Fruit fly (Drosophila melanogaster) whole organism, embryonic: ENCODE results near the gene CG18234.

ENCODE experiments used
- Atf6 ChIP-seq: fragments of 200-800 bp; sonication (Bioruptor generic); IDR thresholded peaks from 2 replicates; pipeline ENCODE4 v1.3.6; 2022; ENCODE audit warnings: missing biosample characterization, missing genetic modification characterization
- B-H2 ChIP-seq: fragments of 200-800 bp; sonication (Bioruptor generic); optimal IDR thresholded peaks from 2 replicates; lab custom pipeline; 2018; ENCODE audit warnings: missing biosample characterization, mild to moderate bottlenecking, missing genetic modification characterization
- Bdp1 ChIP-seq: fragments of 200-800 bp; sonication (Bioruptor generic); optimal IDR thresholded peaks from 3 replicates; lab custom pipeline; 2016; ENCODE audit warnings: missing biosample characterization, missing genetic modification characterization
- CG10321 ChIP-seq: fragments of 200-800 bp; sonication (Bioruptor generic); IDR thresholded peaks from 2 replicates; pipeline ENCODE4 v1.3.6; 2022; ENCODE audit warnings: missing biosample characterization, missing genetic modification characterization
- CG11560 ChIP-seq: fragments of 200-800 bp; sonication (Bioruptor generic); IDR thresholded peaks from 3 replicates; pipeline ENCODE4 v1.3.6; 2022; ENCODE audit warnings: missing biosample characterization, missing genetic modification characterization
- CG12236 ChIP-seq: fragments of 200-800 bp; sonication (Bioruptor generic); optimal IDR thresholded peaks from 2 replicates; lab custom pipeline; 2016; ENCODE audit warnings: missing biosample characterization, missing genetic modification characterization
- CG12299 ChIP-seq: fragments of 200-800 bp; sonication (Bioruptor generic); optimal IDR thresholded peaks from 2 replicates; lab custom pipeline; 2018; ENCODE audit warnings: missing biosample characterization, mild to moderate bottlenecking, missing genetic modification characterization
- CG13775 ChIP-seq: fragments of 200-800 bp; sonication (Bioruptor generic); optimal IDR thresholded peaks from 3 replicates; lab custom pipeline; 2017; ENCODE audit warnings: missing biosample characterization, mild to moderate bottlenecking, missing genetic modification characterization
- CG15269 ChIP-seq: fragments of 200-800 bp; sonication (Bioruptor generic); optimal IDR thresholded peaks from 2 replicates; lab custom pipeline; 2018; ENCODE audit warnings: missing biosample characterization, mild to moderate bottlenecking, missing genetic modification characterization, moderate library complexity
- CG16779 ChIP-seq: fragments of 200-800 bp; sonication (Bioruptor generic); IDR thresholded peaks from 2 replicates; pipeline ENCODE4 v1.3.6; 2022; ENCODE audit warnings: missing biosample characterization, missing genetic modification characterization
- CG16863 ChIP-seq: fragments of 200-800 bp; sonication (Bioruptor generic); optimal IDR thresholded peaks from 3 replicates; lab custom pipeline; 2016; ENCODE audit warnings: missing biosample characterization, missing genetic modification characterization
- CG17328 ChIP-seq: fragments of 200-800 bp; sonication (Bioruptor generic); IDR thresholded peaks from 2 replicates; pipeline ENCODE4 v1.3.6; 2022; ENCODE audit warnings: missing biosample characterization, missing genetic modification characterization
- CG17912 ChIP-seq: fragments of 200-800 bp; sonication (Bioruptor generic); optimal IDR thresholded peaks from 2 replicates; lab custom pipeline; 2018; ENCODE audit warnings: missing biosample characterization, mild to moderate bottlenecking, missing genetic modification characterization
- CG1792 ChIP-seq: fragments of 200-800 bp; sonication (Bioruptor generic); optimal IDR thresholded peaks from 2 replicates; lab custom pipeline; 2016; ENCODE audit warnings: missing biosample characterization, missing genetic modification characterization
- CG3726 ChIP-seq: fragments of 200-800 bp; sonication (Bioruptor generic); IDR thresholded peaks from 3 replicates; pipeline ENCODE4, ENCODE4 v1.3.6; 2022; ENCODE audit warnings: missing biosample characterization, missing genetic modification characterization
- CG42726 ChIP-seq: fragments of 200-800 bp; sonication (Bioruptor generic); IDR thresholded peaks from 2 replicates; pipeline ENCODE4 v1.3.6; 2022; ENCODE audit warnings: missing biosample characterization, missing genetic modification characterization; ENCODE audit not compliant: partially characterized antibody
- CG6854 ChIP-seq: fragments of 200-800 bp; sonication (Bioruptor generic); optimal IDR thresholded peaks from 3 replicates; lab custom pipeline; 2017; ENCODE audit warnings: missing biosample characterization, mild to moderate bottlenecking, missing genetic modification characterization
- CG7271 ChIP-seq: fragments of 200-800 bp; sonication (Bioruptor generic); optimal IDR thresholded peaks from 2 replicates; lab custom pipeline; 2018; ENCODE audit warnings: missing biosample characterization, mild to moderate bottlenecking, missing genetic modification characterization, moderate library complexity
- CG7372 ChIP-seq: fragments of 200-800 bp; sonication (Bioruptor generic); IDR thresholded peaks from 2 replicates; pipeline ENCODE4 v1.3.6; 2022; ENCODE audit warnings: missing biosample characterization, missing genetic modification characterization
- CG7556 ChIP-seq: fragments of 200-800 bp; sonication (Bioruptor generic); optimal IDR thresholded peaks from 2 replicates; lab custom pipeline; 2017; ENCODE audit warnings: missing biosample characterization, mild to moderate bottlenecking, missing genetic modification characterization
- CG7745 ChIP-seq: fragments of 200-800 bp; sonication (Bioruptor generic); optimal IDR thresholded peaks from 2 replicates; lab custom pipeline; 2018; ENCODE audit warnings: missing biosample characterization, mild to moderate bottlenecking, missing genetic modification characterization, moderate library complexity
- CG9437 ChIP-seq: fragments of 200-800 bp; sonication (Bioruptor generic); optimal IDR thresholded peaks from 2 replicates; lab custom pipeline; 2018; ENCODE audit warnings: missing biosample characterization, mild to moderate bottlenecking, missing genetic modification characterization
- CrebB ChIP-seq: fragments of 200-800 bp; sonication (Bioruptor generic); optimal IDR thresholded peaks from 3 replicates; lab custom pipeline; 2018; ENCODE audit warnings: missing biosample characterization, mild to moderate bottlenecking, missing genetic modification characterization
- Doc3 ChIP-seq: fragments of 200-800 bp; sonication (Bioruptor generic); IDR thresholded peaks from 3 replicates; pipeline ENCODE4 v1.3.6; 2022; ENCODE audit warnings: missing biosample characterization, missing genetic modification characterization; ENCODE audit not compliant: partially characterized antibody
- H2.0 ChIP-seq: fragments of 200-800 bp; sonication (Bioruptor generic); IDR thresholded peaks from 2 replicates; pipeline ENCODE4 v1.3.6; 2022; ENCODE audit warnings: missing biosample characterization, missing genetic modification characterization
- Hsf ChIP-seq: fragments of 200-800 bp; sonication (Bioruptor generic); optimal IDR thresholded peaks from 3 replicates; lab custom pipeline; 2016; ENCODE audit warnings: missing biosample characterization, missing genetic modification characterization
- NfI ChIP-seq: fragments of 200-800 bp; sonication (Bioruptor generic); optimal IDR thresholded peaks from 3 replicates; lab custom pipeline; 2018; ENCODE audit warnings: missing biosample characterization, mild to moderate bottlenecking, missing genetic modification characterization, moderate library complexity
- Sin3A ChIP-seq: fragments of >200 bp; optimal IDR thresholded peaks from 2 replicates; lab custom pipeline; 2018
- Sox100B ChIP-seq: fragments of 200-800 bp; sonication (Bioruptor generic); optimal IDR thresholded peaks from 3 replicates; lab custom pipeline; 2018; ENCODE audit warnings: missing biosample characterization, mild to moderate bottlenecking, missing genetic modification characterization
- ab ChIP-seq: fragments of 200-800 bp; sonication (Bioruptor generic); optimal IDR thresholded peaks from 2 replicates; lab custom pipeline; 2016; ENCODE audit warnings: missing biosample characterization, missing genetic modification characterization
- al ChIP-seq: fragments of 200-800 bp; sonication (Bioruptor generic); IDR thresholded peaks from 2 replicates; pipeline ENCODE4 v1.3.6; 2022; ENCODE audit warnings: missing biosample characterization, missing genetic modification characterization
- ash1 ChIP-seq: fragments of 200-800 bp; sonication (Bioruptor generic); optimal IDR thresholded peaks from 2 replicates; lab custom pipeline; 2018; ENCODE audit warnings: missing biosample characterization, mild to moderate bottlenecking, missing genetic modification characterization
- bcd ChIP-seq: fragments of 200-800 bp; sonication (Bioruptor generic); optimal IDR thresholded peaks from 2 replicates; lab custom pipeline; 2017; ENCODE audit warnings: missing biosample characterization, mild to moderate bottlenecking, missing genetic modification characterization
- cas ChIP-seq: fragments of 200-800 bp; sonication (Bioruptor generic); IDR thresholded peaks from 2 replicates; pipeline ENCODE4 v1.3.6; 2022; ENCODE audit warnings: missing biosample characterization, missing genetic modification characterization
- cato ChIP-seq: fragments of 200-800 bp; sonication (Bioruptor generic); optimal IDR thresholded peaks from 2 replicates; lab custom pipeline; 2016; ENCODE audit warnings: missing biosample characterization, missing genetic modification characterization, borderline replicate concordance
- cg ChIP-seq: fragments of 200-800 bp; sonication (Bioruptor generic); optimal IDR thresholded peaks from 3 replicates; lab custom pipeline; 2019; ENCODE audit warnings: missing biosample characterization, mild to moderate bottlenecking, missing genetic modification characterization, moderate library complexity
- ems ChIP-seq: fragments of 200-800 bp; sonication (Bioruptor generic); optimal IDR thresholded peaks from 3 replicates; lab custom pipeline; 2016; ENCODE audit warnings: missing biosample characterization, missing genetic modification characterization
- hb ChIP-seq: fragments of 200-800 bp; sonication (Bioruptor generic); IDR thresholded peaks from 3 replicates; pipeline ENCODE4 v1.3.6; 2022; ENCODE audit warnings: missing biosample characterization, missing genetic modification characterization; ENCODE audit not compliant: partially characterized antibody
- klu ChIP-seq: fragments of 200-800 bp; sonication (Bioruptor generic); IDR thresholded peaks from 2 replicates; pipeline ENCODE4 v1.3.6; 2022; ENCODE audit warnings: missing biosample characterization, missing genetic modification characterization
- lab ChIP-seq: fragments of 200-800 bp; sonication (Bioruptor generic); optimal IDR thresholded peaks from 3 replicates; lab custom pipeline; 2017; ENCODE audit warnings: missing biosample characterization, missing genetic modification characterization, mild to moderate bottlenecking, moderate library complexity, missing genetic modification reagents
- maf-S ChIP-seq: fragments of 200-800 bp; sonication (Bioruptor generic); optimal IDR thresholded peaks from 2 replicates; lab custom pipeline; 2016; ENCODE audit warnings: missing biosample characterization, missing genetic modification characterization
- mld ChIP-seq: fragments of 200-800 bp; sonication (Bioruptor generic); IDR thresholded peaks from 3 replicates; pipeline ENCODE4 v1.3.6; 2022; ENCODE audit warnings: missing biosample characterization, missing genetic modification characterization; ENCODE audit not compliant: partially characterized antibody
- nerfin-2 ChIP-seq: fragments of 200-800 bp; sonication (Bioruptor generic); IDR thresholded peaks from 2 replicates; pipeline ENCODE4 v1.3.6; 2022; ENCODE audit warnings: missing biosample characterization, missing genetic modification characterization; ENCODE audit not compliant: partially characterized antibody
- pfk ChIP-seq: fragments of 200-800 bp; sonication (Bioruptor generic); optimal IDR thresholded peaks from 2 replicates; lab custom pipeline; 2018; ENCODE audit warnings: missing biosample characterization, mild to moderate bottlenecking, missing genetic modification characterization, moderate library complexity
- pum ChIP-seq: fragments of 200-800 bp; sonication (Bioruptor generic); optimal IDR thresholded peaks from 2 replicates; lab custom pipeline; 2016; ENCODE audit warnings: missing biosample characterization, missing genetic modification characterization
- ranshi ChIP-seq: fragments of 200-800 bp; sonication (Bioruptor generic); IDR thresholded peaks from 2 replicates; pipeline ENCODE4 v1.3.6; 2022; ENCODE audit warnings: missing biosample characterization, missing genetic modification characterization
- run ChIP-seq: fragments of 200-800 bp; sonication (Bioruptor generic); optimal IDR thresholded peaks from 3 replicates; lab custom pipeline; 2018; ENCODE audit warnings: missing biosample characterization, mild to moderate bottlenecking, missing genetic modification characterization
- sna ChIP-seq: fragments of 200-800 bp; sonication (Bioruptor generic); IDR thresholded peaks from 2 replicates; pipeline ENCODE4 v1.3.6; 2022; ENCODE audit warnings: missing biosample characterization, missing genetic modification characterization; ENCODE audit not compliant: partially characterized antibody
- tll ChIP-seq, 2 experiments: fragments of 200-800 bp in 1 of 2; fragments of >200 bp in 1 of 2; sonication (Bioruptor generic) in 1 of 2; optimal IDR thresholded peaks; 2 replicates each; lab custom pipeline; 2017 to 2019; ENCODE audit warnings: missing biosample characterization in 2 of 2, missing genetic modification characterization in 2 of 2, mild to moderate bottlenecking in 1 of 2, moderate library complexity in 1 of 2
- unpg ChIP-seq: fragments of 200-800 bp; sonication (Bioruptor generic); optimal IDR thresholded peaks from 3 replicates; lab custom pipeline; 2018; ENCODE audit warnings: missing biosample characterization, mild to moderate bottlenecking, missing genetic modification characterization, moderate library complexity

The CG18234 gene

dm6 chr3L:18617893-18618577 lies 14.8 kb downstream of the CG18234 start, which contains the start of the genes CG13380 and CG4174 (continued):
- TF ChIP-seq klu (GFP tag; lab: Robert Waterston, UW) (no peak), CG1792 (GFP tag; lab: Kevin White, UChicago) (no peak), CG12236 (GFP tag; lab: Kevin White, UChicago) (no peak), CG42726 (GFP tag; lab: Robert Waterston, UW) (peak; percentile 92), ab (GFP tag; lab: Kevin White, UChicago) (no peak), cato (GFP tag; lab: Kevin White, UChicago) (no peak), bcd (GFP tag; lab: Kevin White, UChicago) (no peak), CG7372 (GFP tag; lab: Robert Waterston, UW) (no peak), ems (GFP tag; lab: Kevin White, UChicago) (no peak), nerfin-2 (peak; percentile 95), B-H2 (GFP tag; lab: Kevin White, UChicago) (no peak), H2.0 (GFP tag; lab: Robert Waterston, UW) (no peak), pfk (no peak), cas (no peak), CG6854 (GFP tag; lab: Kevin White, UChicago) (no peak), unpg (GFP tag; lab: Kevin White, UChicago) (no peak), Sin3A (lab: Kevin White, UChicago) (no peak), ash1 (no peak), CG7745 (tag; lab: Kevin White, UChicago) (no peak), hb (peak; percentile 70), lab (GFP tag; lab: Kevin White, UChicago) (no peak), CG11560 (tag; lab: Robert Waterston, UW) (no peak), CG15269 (tag; lab: Kevin White, UChicago) (no peak), run (tag; lab: Kevin White, UChicago) (no peak), CG10321 (GFP tag; lab: Robert Waterston, UW) (peak; percentile 97), CG9437 (GFP tag; lab: Kevin White, UChicago) (no peak), Bdp1 (GFP tag; lab: Kevin White, UChicago) (peak; percentile 100), CG7556 (GFP tag; lab: Kevin White, UChicago) (no peak), CrebB (tag; lab: Kevin White, UChicago) (no peak), mld (GFP tag; lab: Robert Waterston, UW) (peak; percentile 94), CG3726 (GFP tag; lab: Robert Waterston, UW) (no peak), maf-S (GFP tag; lab: Kevin White, UChicago) (no peak), CG17912 (no peak), sna (GFP tag; lab: Robert Waterston, UW) (peak; percentile 56; the same call in 1 of the 2 replicates), CG7271 (tag; lab: Kevin White, UChicago) (no peak), pum (GFP tag; lab: Kevin White, UChicago) (no peak), al (GFP tag; lab: Robert Waterston, UW) (no peak), Doc3 (GFP tag; lab: Robert Waterston, UW) (peak; percentile 31; the same call in 1 of the 3 replicates), NfI (GFP tag; lab: Kevin White, UChicago) (no peak), CG17328 (GFP tag; lab: Robert Waterston, UW) (no peak), Sox100B (GFP tag; lab: Kevin White, UChicago) (no peak), Atf6 (GFP tag; lab: Robert Waterston, UW) (no peak), ranshi (no peak), cg (GFP tag; lab: Kevin White, UChicago) (no peak), CG12299 (no peak), tll (GFP tag; optimal IDR thresholded peaks at IDR 0.05; lab: Kevin White, UChicago) (peak in 1 of 2 experiments; percentile 35), Hsf (GFP tag; lab: Kevin White, UChicago) (no peak), CG16863 (GFP tag; lab: Kevin White, UChicago) (no peak), CG16779 (0 out of 2 replicates have a peak, but pooled peaks have one; percentile 32), CG13775 (GFP tag; lab: Kevin White, UChicago) (no peak)
